Worm (Caenorhabditis elegans) whole organism, L4 larva: ENCODE results near the gene C34B4.3.
A peak's percentile ranks its signal among the peaks of the same experiment; 100 is the strongest.

Experiments used
- Y48G9A.11 ChIP-seq: fragments of 200-800 bp; sonication (Bioruptor generic); IDR thresholded peaks from 2 replicates; pipeline ENCODE4 v1.3.6; 2022; ENCODE audit warnings: missing genetic modification reagents, missing genetic modification characterization, missing compliant biosample characterization
- Y5F2A.4 ChIP-seq: fragments of 200-800 bp; sonication (Bioruptor generic); optimal IDR thresholded peaks from 2 replicates; lab custom pipeline; 2018; ENCODE audit warnings: mild to moderate bottlenecking, missing genetic modification characterization, missing compliant biosample characterization
- ZK337.2 ChIP-seq: fragments of 200-800 bp; sonication (Bioruptor generic); IDR thresholded peaks from 2 replicates; pipeline ENCODE4 v1.3.6; 2022; ENCODE audit warnings: missing genetic modification reagents, missing genetic modification characterization, missing compliant biosample characterization
- aha-1 ChIP-seq: fragments of 150-350 bp; peaks from one replicate; lab custom pipeline; 2014; ENCODE audit warnings: missing biosample characterization, missing genetic modification characterization
- aly-2 ChIP-seq: sonication (generic microtip); optimal IDR thresholded peaks from 2 replicates; lab custom pipeline; 2018; ENCODE audit warnings: missing biosample characterization, missing genetic modification characterization
- ama-1 ChIP-seq: fragments of 150-350 bp; optimal IDR thresholded peaks from 2 replicates; lab custom pipeline; 2014; ENCODE audit warnings: inconsistent platforms, mixed read lengths
- ceh-20 ChIP-seq: fragments of 200-800 bp; sonication (Bioruptor generic); IDR thresholded peaks from 2 replicates; pipeline ENCODE4 v1.3.6; 2022; ENCODE audit warnings: missing genetic modification reagents, missing genetic modification characterization, missing compliant biosample characterization
- ceh-44 ChIP-seq: fragments of 200-800 bp; sonication (Bioruptor generic); IDR thresholded peaks from 2 replicates; pipeline ENCODE4 v1.3.6; 2022; ENCODE audit warnings: missing genetic modification reagents, missing genetic modification characterization, missing compliant biosample characterization
- ceh-62 ChIP-seq: sonication (generic microtip); optimal IDR thresholded peaks from 2 replicates; lab custom pipeline; 2017; ENCODE audit warnings: missing biosample characterization, missing genetic modification characterization
- ces-1 ChIP-seq: fragments of 150-350 bp; sonication (generic microtip); optimal IDR thresholded peaks from 4 replicates; lab custom pipeline; 2014; ENCODE audit warnings: missing biosample characterization, missing genetic modification reagents, missing genetic modification characterization
- ctbp-1 ChIP-seq: fragments of 200-800 bp; sonication (Bioruptor generic); IDR thresholded peaks from 2 replicates; pipeline ENCODE4 v1.3.6; 2022; ENCODE audit warnings: missing genetic modification reagents, missing genetic modification characterization, missing compliant biosample characterization
- daf-16 ChIP-seq, 3 experiments: sonication (generic microtip); optimal IDR thresholded peaks; 2 replicates each; lab custom pipeline; 2016 to 2017; ENCODE audit warnings: missing genetic modification characterization in 3 of 3, missing genetic modification reagents in 3 of 3, mild to moderate bottlenecking in 2 of 3, missing compliant biosample characterization in 2 of 3, missing biosample characterization in 1 of 3, moderate library complexity in 1 of 3
- dmd-6 ChIP-seq: fragments of 200-800 bp; sonication (Bioruptor generic); IDR thresholded peaks from 2 replicates; pipeline ENCODE4 v1.3.6; 2022; ENCODE audit warnings: missing genetic modification reagents, missing genetic modification characterization, missing compliant biosample characterization
- dmd-8 ChIP-seq: fragments of 200-800 bp; sonication (Bioruptor generic); IDR thresholded peaks from 2 replicates; pipeline ENCODE4 v1.3.6; 2022; ENCODE audit warnings: missing genetic modification characterization, missing compliant biosample characterization
- dmd-9 ChIP-seq: fragments of 200-800 bp; sonication (Bioruptor generic); IDR thresholded peaks from 2 replicates; pipeline ENCODE4 v1.3.6; 2022; ENCODE audit warnings: missing genetic modification reagents, missing genetic modification characterization, missing compliant biosample characterization
- dpl-1 ChIP-seq: fragments of 150-350 bp; optimal IDR thresholded peaks from 2 replicates; lab custom pipeline; 2014; ENCODE audit warnings: missing biosample characterization, missing genetic modification reagents, missing genetic modification characterization
- dve-1 ChIP-seq: sonication (generic microtip); optimal IDR thresholded peaks from 2 replicates; lab custom pipeline; 2017; ENCODE audit warnings: antibody characterized with exemption, mild to moderate bottlenecking, missing genetic modification characterization, missing compliant biosample characterization; ENCODE audit not compliant: insufficient read depth
- egl-43 ChIP-seq: fragments of 200-800 bp; sonication (Bioruptor generic); IDR thresholded peaks from 2 replicates; pipeline ENCODE4 v1.3.6; 2022; ENCODE audit warnings: missing genetic modification reagents, missing genetic modification characterization, missing compliant biosample characterization
- fkh-10 ChIP-seq: fragments of 150-350 bp; optimal IDR thresholded peaks from 2 replicates; lab custom pipeline; 2014; ENCODE audit warnings: missing biosample characterization, missing genetic modification reagents, missing genetic modification characterization
- fos-1 ChIP-seq: fragments of 150-350 bp; optimal IDR thresholded peaks from 2 replicates; lab custom pipeline; 2014; ENCODE audit warnings: missing biosample characterization, missing genetic modification characterization
- gei-8 ChIP-seq: fragments of 200-800 bp; sonication (Bioruptor generic); optimal IDR thresholded peaks from 2 replicates; lab custom pipeline; 2018; ENCODE audit warnings: mild to moderate bottlenecking, missing genetic modification characterization, missing compliant biosample characterization
- hlh-30 ChIP-seq: sonication (generic microtip); optimal IDR thresholded peaks from 2 replicates; lab custom pipeline; 2017; ENCODE audit warnings: antibody characterized with exemption, mild to moderate bottlenecking, missing genetic modification characterization, missing compliant biosample characterization; ENCODE audit not compliant: insufficient read depth
- jun-1 ChIP-seq: fragments of 150-350 bp; optimal IDR thresholded peaks from 2 replicates; lab custom pipeline; 2014; ENCODE audit warnings: missing biosample characterization, missing genetic modification reagents, missing genetic modification characterization
- lin-1 ChIP-seq: fragments of 200-800 bp; sonication (Bioruptor generic); IDR thresholded peaks from 2 replicates; pipeline ENCODE4 v1.3.6; 2022; ENCODE audit warnings: missing genetic modification reagents, missing genetic modification characterization, missing compliant biosample characterization
- lin-29 ChIP-seq: fragments of 200-800 bp; sonication (Bioruptor generic); IDR thresholded peaks from 2 replicates; pipeline ENCODE4 v1.3.6; 2022; ENCODE audit warnings: missing genetic modification reagents, missing genetic modification characterization, missing compliant biosample characterization
- lin-38 ChIP-seq: fragments of 200-800 bp; sonication (Bioruptor generic); IDR thresholded peaks from 2 replicates; pipeline ENCODE4 v1.3.6; 2022; ENCODE audit warnings: missing genetic modification reagents, missing genetic modification characterization, missing compliant biosample characterization
- madf-5 ChIP-seq, 2 experiments: fragments of 200-800 bp; sonication (Bioruptor generic); IDR thresholded peaks; 2 replicates each; pipeline ENCODE4 v1.3.6; 2022; ENCODE audit warnings: missing compliant biosample characterization in 2 of 2, missing genetic modification characterization in 2 of 2
- mdl-1 ChIP-seq, 2 experiments: fragments of 150-350 bp in 1 of 2; sonication (generic microtip) in 1 of 2; optimal IDR thresholded peaks; 2 replicates each; lab custom pipeline; 2014 to 2017; ENCODE audit warnings: missing biosample characterization in 2 of 2, missing genetic modification characterization in 2 of 2
- mes-2 ChIP-seq: sonication (generic microtip); optimal IDR thresholded peaks from 2 replicates; lab custom pipeline; 2016; ENCODE audit warnings: missing genotype, mild to moderate bottlenecking, missing genetic modification characterization, missing compliant biosample characterization; ENCODE audit not compliant: poor library complexity, severe bottlenecking
- nhr-10 ChIP-seq: fragments of 150-350 bp; optimal IDR thresholded peaks from 2 replicates; lab custom pipeline; 2014; ENCODE audit warnings: missing biosample characterization, missing genetic modification characterization
- nhr-102 ChIP-seq: sonication (generic microtip); optimal IDR thresholded peaks from 2 replicates; lab custom pipeline; 2016; ENCODE audit warnings: mild to moderate bottlenecking, missing genetic modification characterization, moderate library complexity, missing compliant biosample characterization
- nhr-111 ChIP-seq: fragments of 200-800 bp; sonication (Bioruptor generic); optimal IDR thresholded peaks from 2 replicates; lab custom pipeline; 2018; ENCODE audit warnings: mild to moderate bottlenecking, missing genetic modification characterization, missing compliant biosample characterization
- nhr-6 ChIP-seq: fragments of 150-350 bp; optimal IDR thresholded peaks from 2 replicates; lab custom pipeline; 2014; ENCODE audit warnings: missing biosample characterization, missing genetic modification characterization
- pha-4 ChIP-seq, 2 experiments: fragments of 150-350 bp in 1 of 2; fragments of 200-800 bp in 1 of 2; sonication (Bioruptor generic) in 1 of 2; IDR thresholded peaks in 1 of 2; optimal IDR thresholded peaks in 1 of 2; 2 replicates each; pipeline versions ENCODE4 v1.3.6 to Lab custom; 2014 to 2022; ENCODE audit warnings: missing genetic modification characterization in 2 of 2, missing genetic modification reagents in 2 of 2, missing biosample characterization in 1 of 2, missing compliant biosample characterization in 1 of 2
- pqm-1 ChIP-seq: sonication (generic microtip); optimal IDR thresholded peaks from 2 replicates; lab custom pipeline; 2017; ENCODE audit warnings: missing biosample characterization, missing genetic modification characterization
- saeg-2 ChIP-seq: fragments of 200-800 bp; sonication (Bioruptor generic); IDR thresholded peaks from 2 replicates; pipeline ENCODE4 v1.3.6; 2022; ENCODE audit warnings: missing genetic modification reagents, missing genetic modification characterization, missing compliant biosample characterization
- set-16 ChIP-seq: fragments of 200-800 bp; sonication (Bioruptor generic); IDR thresholded peaks from 2 replicates; pipeline ENCODE4 v1.3.6; 2022; ENCODE audit warnings: missing genetic modification reagents, missing genetic modification characterization, missing compliant biosample characterization
- skn-1 ChIP-seq: fragments of 150-350 bp; optimal IDR thresholded peaks from 2 replicates; lab custom pipeline; 2014; ENCODE audit warnings: missing biosample characterization, missing genetic modification characterization
- snpc-1.2 ChIP-seq: fragments of 200-800 bp; sonication (Bioruptor generic); IDR thresholded peaks from 2 replicates; pipeline ENCODE4 v1.3.6; 2022; ENCODE audit warnings: missing genetic modification reagents, missing genetic modification characterization, missing compliant biosample characterization
- spr-3 ChIP-seq: fragments of 200-800 bp; sonication (Bioruptor generic); optimal IDR thresholded peaks from 2 replicates; lab custom pipeline; 2018; ENCODE audit warnings: mild to moderate bottlenecking, missing genetic modification characterization, missing compliant biosample characterization
- unc-39 ChIP-seq: sonication (generic microtip); optimal IDR thresholded peaks from 2 replicates; lab custom pipeline; 2017; ENCODE audit warnings: missing biosample characterization, missing genetic modification characterization
- vab-7 ChIP-seq: fragments of 200-800 bp; sonication (Bioruptor generic); IDR thresholded peaks from 2 replicates; pipeline ENCODE4 v1.3.6; 2022; ENCODE audit warnings: missing genetic modification reagents, missing genetic modification characterization, missing compliant biosample characterization
- zag-1 ChIP-seq: fragments of 150-350 bp; optimal IDR thresholded peaks from 2 replicates; lab custom pipeline; 2014; ENCODE audit warnings: missing biosample characterization, missing genetic modification characterization

The C34B4.3 gene

DNA sequence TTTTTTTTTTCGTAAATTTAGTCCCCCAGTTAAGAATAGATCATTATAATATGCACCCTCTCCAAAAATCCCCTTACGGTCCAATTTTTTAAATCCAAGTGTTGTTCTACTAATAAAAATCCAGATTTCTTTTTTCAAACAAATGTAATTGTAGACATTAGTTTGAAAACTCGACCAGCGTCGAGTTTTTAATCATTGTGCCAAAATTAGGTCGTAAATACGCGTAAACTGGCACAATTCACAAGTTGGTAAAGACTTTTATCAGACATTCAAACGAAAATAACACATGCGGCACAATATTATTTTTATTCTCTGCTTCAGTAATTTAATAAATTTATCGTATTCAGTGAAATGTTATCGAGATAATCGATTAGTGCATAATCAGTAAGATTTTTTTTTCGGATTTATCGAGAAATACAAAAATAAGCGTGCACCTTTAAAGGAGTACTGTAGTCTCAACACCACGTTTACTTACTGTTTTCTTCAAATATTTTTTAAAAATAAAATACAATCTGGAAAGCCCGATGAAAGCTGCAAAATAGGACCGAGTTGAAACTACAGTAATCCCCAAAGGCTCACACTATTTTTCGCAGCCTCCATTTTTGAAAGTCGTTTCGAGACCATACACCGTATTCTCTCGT lies 19.3 kb upstream of the C34B4.3 start, which contains the start of gene C34B4.4 (continued):
- TF ChIP-seq jun-1 (no peak), pqm-1 (no peak), Y48G9A.11 (GFP tag; lab: Robert Waterston, UW) (0 out of 2 replicates have a peak, but pooled peaks have one; percentile 18), vab-7 (no peak), ama-1 (lab: Kevin White, UChicago) (peak; percentile 36), set-16 (GFP tag; lab: Robert Waterston, UW) (no peak), egl-43 (GFP tag; lab: Robert Waterston, UW) (no peak), dve-1 (tag; lab: Kevin White, UChicago) (no peak), nhr-111 (peak; percentile 24), nhr-10 (tag; lab: Kevin White, UChicago) (peak; percentile 9), gei-8 (GFP tag; lab: Kevin White, UChicago) (no peak), aha-1 (peak; percentile 90), ZK337.2 (GFP tag; lab: Robert Waterston, UW) (0 out of 2 replicates have a peak, but pooled peaks have one; percentile 42), spr-3 (GFP tag; lab: Kevin White, UChicago) (peak; percentile 47), lin-1 (GFP tag; lab: Robert Waterston, UW) (no peak), lin-38 (GFP tag; lab: Robert Waterston, UW) (peak; percentile 31; the same call in 1 of the 2 replicates)
- TF ChIP-seq, all 104 proteins: peak for 14

ce11 chrV:13088485-13088884 lies 17.5 kb upstream of the C34B4.3 start:
- TF ChIP-seq ctbp-1 (GFP tag; lab: Robert Waterston, UW) (peak; percentile 26; the same call in 1 of the 2 replicates), daf-16 (GFP tag; optimal IDR thresholded peaks at IDR 0.05; lab: Kevin White, UChicago) (peak in 1 of 2 experiments; percentile 56), daf-16 (tag; optimal IDR thresholded peaks at IDR 0.05; lab: Kevin White, UChicago) (no peak), ceh-62 (tag; lab: Kevin White, UChicago) (no peak), lin-38 (GFP tag; lab: Robert Waterston, UW) (peak; percentile 19)

ce11 chrV:13085917-13086552 lies 15.1 kb upstream of the C34B4.3 start:
- TF ChIP-seq ctbp-1 (GFP tag; lab: Robert Waterston, UW) (peak; percentile 77), dpl-1 (peak; percentile 28), saeg-2 (GFP tag; lab: Robert Waterston, UW) (peak; percentile 85), dmd-8 (GFP tag; lab: Robert Waterston, UW) (no peak), aha-1 (peak; percentile 94), lin-38 (GFP tag; lab: Robert Waterston, UW) (peak; percentile 64), hlh-30 (tag; lab: Kevin White, UChicago) (peak; percentile 71), lin-29 (GFP tag; lab: Robert Waterston, UW) (peak; percentile 32; the same call in 1 of the 2 replicates), ces-1 (GFP tag; lab: Kevin White, UChicago) (no peak), nhr-111 (no peak), dmd-6 (GFP tag; lab: Robert Waterston, UW) (peak; percentile 85), snpc-1.2 (GFP tag; lab: Robert Waterston, UW) (peak; percentile 40; the same call in 1 of the 2 replicates), nhr-102 (peak; percentile 19), Y5F2A.4 (GFP tag; lab: Kevin White, UChicago) (no peak), zag-1 (tag; lab: Kevin White, UChicago) (no peak), ceh-44 (GFP tag; lab: Robert Waterston, UW) (no peak), skn-1 (tag; lab: Kevin White, UChicago) (no peak), fos-1 (tag; lab: Kevin White, UChicago) (no peak), pha-4 (GFP tag; IDR thresholded peaks at IDR 0.05; lab: Robert Waterston, UW) (peak; percentile 47; the same call in 1 of the 2 replicates), pha-4 (tag; optimal IDR thresholded peaks at IDR 0.05; lab: Kevin White, UChicago) (no peak), nhr-6 (tag; lab: Kevin White, UChicago) (peak; percentile 85), aly-2 (tag; lab: Kevin White, UChicago) (no peak), fkh-10 (no peak), ama-1 (lab: Kevin White, UChicago) (peak; percentile 40), dmd-9 (GFP tag; lab: Robert Waterston, UW) (no peak), mes-2 (tag; lab: Kevin White, UChicago) (peak; percentile 50), ceh-20 (GFP tag; lab: Robert Waterston, UW) (peak; percentile 90), mdl-1 (tag; optimal IDR thresholded peaks at IDR 0.05; lab: Kevin White, UChicago) (peak; percentile 7 to 59), unc-39 (no peak), madf-5 (GFP tag; IDR thresholded peaks at IDR 0.05; lab: Robert Waterston, UW) (no peak), daf-16 (GFP tag; optimal IDR thresholded peaks at IDR 0.05; lab: Kevin White, UChicago) (peak in 1 of 2 experiments; percentile 77), daf-16 (tag; optimal IDR thresholded peaks at IDR 0.05; lab: Kevin White, UChicago) (peak; percentile 58)
